Worm (Caenorhabditis elegans) whole organism, L2 larva: ENCODE data around the gene pat-9.

Experiments used
- ZK546.5 ChIP-seq: sonication (generic microtip); optimal IDR thresholded peaks from 2 replicates; lab custom pipeline; 2017; ENCODE audit warnings: missing biosample characterization, missing genetic modification characterization
- ceh-16 ChIP-seq: fragments of 150-350 bp; optimal IDR thresholded peaks from 2 replicates; lab custom pipeline; 2014; ENCODE audit warnings: missing biosample characterization, missing genetic modification characterization
- ceh-82 ChIP-seq: fragments of 150-350 bp; optimal IDR thresholded peaks from 2 replicates; lab custom pipeline; 2014; ENCODE audit warnings: missing biosample characterization, missing genetic modification characterization
- dmd-4 ChIP-seq: sonication (generic microtip); optimal IDR thresholded peaks from 2 replicates; lab custom pipeline; 2017; ENCODE audit warnings: missing biosample characterization, missing genetic modification characterization
- egl-27 ChIP-seq: sonication (generic microtip); optimal IDR thresholded peaks from 3 replicates; lab custom pipeline; 2017; ENCODE audit warnings: missing biosample characterization, missing genetic modification reagents, missing genetic modification characterization
- gmeb-1 ChIP-seq: fragments of 150-350 bp; optimal IDR thresholded peaks from 2 replicates; lab custom pipeline; 2014; ENCODE audit warnings: missing biosample characterization, missing genetic modification characterization
- mdl-1 ChIP-seq, 2 experiments: fragments of 150-350 bp in 1 of 2; sonication (generic microtip) in 1 of 2; optimal IDR thresholded peaks; 2 replicates each; lab custom pipeline; 2017; ENCODE audit warnings: missing biosample characterization in 2 of 2, missing genetic modification characterization in 2 of 2
- nhr-11 ChIP-seq: fragments of 150-350 bp; optimal IDR thresholded peaks from 2 replicates; lab custom pipeline; 2014; ENCODE audit warnings: missing biosample characterization, missing genetic modification characterization
- nhr-25 ChIP-seq: fragments of 150-350 bp; sonication (generic microtip); optimal IDR thresholded peaks from 3 replicates; lab custom pipeline; 2014; ENCODE audit warnings: missing biosample characterization, missing genetic modification characterization
- skn-1 ChIP-seq: sonication (generic microtip); optimal IDR thresholded peaks from 2 replicates; lab custom pipeline; 2017; ENCODE audit warnings: missing biosample characterization, missing genetic modification characterization
- unc-55 ChIP-seq: fragments of 150-350 bp; sonication (generic microtip); optimal IDR thresholded peaks from 3 replicates; lab custom pipeline; 2014; ENCODE audit warnings: missing biosample characterization, missing genetic modification reagents, missing genetic modification characterization
- ztf-1 ChIP-seq: fragments of 200-800 bp; sonication (Bioruptor generic); conservative IDR thresholded peaks from 2 replicates; pipeline ENCODE4 v1.3.6; 2022; ENCODE audit warnings: missing genetic modification characterization, missing compliant biosample characterization

DNA sequence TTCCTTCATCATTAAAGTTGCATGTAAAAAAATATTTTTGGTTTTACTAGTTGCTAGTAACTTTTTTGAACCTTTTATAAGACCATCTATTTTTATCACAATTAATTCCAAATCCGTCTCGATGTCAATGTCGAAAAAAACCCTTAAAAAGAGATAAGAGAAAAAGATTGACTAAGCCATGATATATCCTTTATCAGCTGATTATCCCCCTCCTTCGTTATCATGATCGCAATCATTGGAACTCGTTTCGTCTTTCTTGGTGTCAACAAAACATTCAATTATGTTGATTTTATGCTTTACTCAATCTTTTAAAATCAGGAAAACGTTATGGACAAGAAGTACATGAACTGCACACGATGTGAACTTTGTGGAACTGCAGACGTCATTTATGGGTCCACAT lies 21.4 kb downstream of the pat-9 start, which contains the start of gene K08B5.1:
- TF ChIP-seq gmeb-1 (tag; lab: Kevin White, UChicago) (no peak), nhr-25 (tag; lab: Kevin White, UChicago) (no peak), ZK546.5 (no peak), egl-27 (tag; lab: Kevin White, UChicago) (no peak), skn-1 (tag; lab: Kevin White, UChicago) (no peak), dmd-4 (no peak), mdl-1 (tag; optimal IDR thresholded peaks at IDR 0.05; lab: Kevin White, UChicago) (no peak), ceh-82 (no peak), unc-55 (no peak), ceh-16 (no peak), nhr-11 (no peak), ztf-1 (no peak)
